Worm (Caenorhabditis elegans): Measurements from ENCODE around the gene dmsr-11.

dmsr-11 gene

ce11 chrV:6787906-6788430 lies 15.9 kb downstream of the dmsr-11 start, which contains the start of gene ZC404.2:
TSS of gene ZC404.2 (plus strand) at chrV:6787952.
- TF ChIP-seq Y53G8AR.9 (GFP tag; conservative IDR thresholded peaks at IDR 0.05) (0 out of 2 replicates have a peak, but pooled peaks have one; percentile 51), mcd-1 (GFP tag; IDR thresholded peaks at IDR 0.05) (peak; percentile 30; the same call in 1 of the 2 replicates), F52B5.7 (tag; optimal IDR thresholded peaks at IDR 0.05) (peak; percentile 36), hmg-1.2 (GFP tag; IDR thresholded peaks at IDR 0.05) (0 out of 2 replicates have a peak, but pooled peaks have one; percentile 13), attf-5 (GFP tag; optimal IDR thresholded peaks at IDR 0.05) (no peak), atf-7 (tag; optimal IDR thresholded peaks at IDR 0.05) (no peak), ceh-91 (GFP tag; IDR thresholded peaks at IDR 0.05) (peak; percentile 34; the same call in 1 of the 2 replicates), sdz-38 (tag; optimal IDR thresholded peaks at IDR 0.05) (no peak), mes-4 (tag; optimal IDR thresholded peaks at IDR 0.05) (no peak), hlh-26 (GFP tag; conservative IDR thresholded peaks at IDR 0.05) (no peak), cebp-1 (GFP tag; IDR thresholded peaks at IDR 0.05) (no peak), cebp-1 (tag; optimal IDR thresholded peaks at IDR 0.05) (peak; percentile 10), ekl-4 (GFP tag; IDR thresholded peaks at IDR 0.05) (0 out of 2 replicates have a peak, but pooled peaks have one; percentile 14), sea-2 (GFP tag; IDR thresholded peaks at IDR 0.05) (no peak), athp-1 (tag; optimal IDR thresholded peaks at IDR 0.05) (no peak)

- 0 out of 2 replicates have a peak, but pooled peaks have one; percentile 18 for TF ChIP-seq hmg-20 (GFP tag; IDR thresholded peaks at IDR 0.05)
- peak; percentile 48 for TF ChIP-seq hrde-1 (tag; optimal IDR thresholded peaks at IDR 0.05; ENCODE audit: borderline replicate concordance)
- no peak for TF ChIP-seq lin-26 (GFP tag; IDR thresholded peaks at IDR 0.05)
- TF ChIP-seq pbrm-1 (GFP tag; IDR thresholded peaks at IDR 0.05): peak; percentile 49; the same call in 1 of the 2 replicates
- peak in 1 of 2 experiments; percentile 4 for TF ChIP-seq rec-8 (tag; optimal IDR thresholded peaks at IDR 0.05)
- no peak for TF ChIP-seq attf-5 (GFP tag; optimal IDR thresholded peaks at IDR 0.05)
- no peak for TF ChIP-seq aptf-2 (GFP tag; conservative IDR thresholded peaks at IDR 0.05)
- TF ChIP-seq gei-17 (GFP tag; optimal IDR thresholded peaks at IDR 0.05): no peak
- peak; percentile 48 for TF ChIP-seq rpc-1 (optimal IDR thresholded peaks at IDR 0.05)
- no peak for TF ChIP-seq rpc-1 (tag; optimal IDR thresholded peaks at IDR 0.05)
- TF ChIP-seq ceh-100 (GFP tag; IDR thresholded peaks at IDR 0.05): peak; percentile 55; the same call in 1 of the 2 replicates
- no peak for TF ChIP-seq let-526 (GFP tag; IDR thresholded peaks at IDR 0.05)
- no peak for TF ChIP-seq atf-7 (tag; optimal IDR thresholded peaks at IDR 0.05)
- no peak for TF ChIP-seq F49E8.2 (tag; optimal IDR thresholded peaks at IDR 0.05; ENCODE audit: insufficient read depth)
- TF ChIP-seq ccch-3 (GFP tag; optimal IDR thresholded peaks at IDR 0.05): no peak
- 0 out of 2 replicates have a peak, but pooled peaks have one; percentile 36 for TF ChIP-seq K11D2.4 (GFP tag; IDR thresholded peaks at IDR 0.05)
- TF ChIP-seq dox-1 (GFP tag; IDR thresholded peaks at IDR 0.05): peak; percentile 58
- TF ChIP-seq unc-130 (GFP tag; optimal IDR thresholded peaks at IDR 0.05): peak; percentile 70
- TF ChIP-seq lir-1 (GFP tag; conservative IDR thresholded peaks at IDR 0.05): peak; percentile 43; the same call in 1 of the 2 replicates
- peak; percentile 90 for TF ChIP-seq ceh-91 (GFP tag; IDR thresholded peaks at IDR 0.05)
- TF ChIP-seq attf-3 (GFP tag; conservative IDR thresholded peaks at IDR 0.05): no peak
- no peak for TF ChIP-seq T26A5.8 (tag; optimal IDR thresholded peaks at IDR 0.05)
- TF ChIP-seq bed-2 (GFP tag; IDR thresholded peaks at IDR 0.05): no peak
- no peak for TF ChIP-seq T07F8.4 (tag; optimal IDR thresholded peaks at IDR 0.05)
- peak; percentile 92 for TF ChIP-seq tlf-1 (GFP tag; optimal IDR thresholded peaks at IDR 0.05)
- TF ChIP-seq C06A6.2 (GFP tag; conservative IDR thresholded peaks at IDR 0.05): 0 out of 2 replicates have a peak, but pooled peaks have one; percentile 43
- TF ChIP-seq F33H1.4 (GFP tag; IDR thresholded peaks at IDR 0.05): peak; percentile 72
- no peak for TF ChIP-seq nhr-179 (tag; optimal IDR thresholded peaks at IDR 0.05)
- TF ChIP-seq F57C9.4 (tag; optimal IDR thresholded peaks at IDR 0.05): no peak
- no peak for TF ChIP-seq lag-1 (GFP tag; IDR thresholded peaks at IDR 0.05)
- TF ChIP-seq ZK185.1 (tag; optimal IDR thresholded peaks at IDR 0.05; ENCODE audit: poor library complexity, severe bottlenecking): peak; percentile 78
- no peak for TF ChIP-seq B0261.1 (tag; optimal IDR thresholded peaks at IDR 0.05)
- TF ChIP-seq ceh-27 (GFP tag; optimal IDR thresholded peaks at IDR 0.05): peak; percentile 28
These were observed 18.9 kb downstream of the dmsr-11 start, which contains the start of the genes spn-4 and spe-39 for ce11 chrV:6784853-6785492. TSS of gene spn-4 (minus strand) at chrV:6784903. TSS of gene spe-39 (plus strand) at chrV:6785451.

All from whole organism, young adult.